Worm (Caenorhabditis elegans) whole organism, late embryonic: Measurements from ENCODE around the gene cwp-1.
A peak's percentile ranks its signal among the peaks of the same experiment; 100 is the strongest.

Experiments used
- C08G9.2 ChIP-seq: sonication (generic microtip); optimal IDR thresholded peaks from 2 replicates; lab custom pipeline; 2016; ENCODE audit warnings: mild to moderate bottlenecking, missing genetic modification characterization, moderate library complexity, missing compliant biosample characterization
- C38D4.7 ChIP-seq: fragments of 200-800 bp; sonication (Bioruptor generic); optimal IDR thresholded peaks from 2 replicates; lab custom pipeline; 2018; ENCODE audit warnings: mild to moderate bottlenecking, missing genetic modification characterization, moderate library complexity, missing compliant biosample characterization
- F13H6.1 ChIP-seq: sonication (generic microtip); optimal IDR thresholded peaks from 2 replicates; lab custom pipeline; 2016; ENCODE audit warnings: missing genetic modification characterization, missing compliant biosample characterization
- K02D7.2 ChIP-seq: sonication (generic microtip); optimal IDR thresholded peaks from 2 replicates; lab custom pipeline; 2017; ENCODE audit warnings: mild to moderate bottlenecking, missing genetic modification characterization, missing compliant biosample characterization
- K09A11.1 ChIP-seq: sonication (generic microtip); optimal IDR thresholded peaks from 2 replicates; lab custom pipeline; 2017; ENCODE audit warnings: antibody characterized with exemption, mild to moderate bottlenecking, missing genetic modification characterization, missing compliant biosample characterization; ENCODE audit not compliant: insufficient read depth
- ama-1 ChIP-seq: fragments of 150-350 bp; optimal IDR thresholded peaks from 2 replicates; lab custom pipeline; 2014
- ceh-14 ChIP-seq: sonication (generic microtip); optimal IDR thresholded peaks from 2 replicates; lab custom pipeline; 2016; ENCODE audit warnings: missing genotype, missing genetic modification characterization, missing compliant biosample characterization
- ceh-18 ChIP-seq: sonication (generic microtip); optimal IDR thresholded peaks from 2 replicates; lab custom pipeline; 2016; ENCODE audit warnings: missing genetic modification characterization, missing compliant biosample characterization
- ceh-2 ChIP-seq: sonication (generic microtip); optimal IDR thresholded peaks from 2 replicates; lab custom pipeline; 2016; ENCODE audit warnings: missing genotype, missing genetic modification characterization, missing compliant biosample characterization
- ceh-31 ChIP-seq: sonication (generic microtip); optimal IDR thresholded peaks from 2 replicates; lab custom pipeline; 2016; ENCODE audit warnings: missing genetic modification characterization, missing compliant biosample characterization
- ceh-34 ChIP-seq: sonication (generic microtip); optimal IDR thresholded peaks from 2 replicates; lab custom pipeline; 2016; ENCODE audit warnings: mild to moderate bottlenecking, missing genetic modification characterization, missing compliant biosample characterization
- ceh-45 ChIP-seq: fragments of 200-800 bp; sonication (Bioruptor generic); IDR thresholded peaks from 2 replicates; pipeline ENCODE4 v1.3.6; 2022; ENCODE audit warnings: missing genetic modification reagents, missing genetic modification characterization, missing compliant biosample characterization
- ceh-6 ChIP-seq: fragments of 200-800 bp; sonication (Bioruptor generic); optimal IDR thresholded peaks from 2 replicates; lab custom pipeline; 2018; ENCODE audit warnings: mild to moderate bottlenecking, missing genetic modification characterization, missing compliant biosample characterization
- che-1 ChIP-seq: sonication (generic microtip); optimal IDR thresholded peaks from 2 replicates; lab custom pipeline; 2016; ENCODE audit warnings: mild to moderate bottlenecking, missing genetic modification characterization, missing compliant biosample characterization
- dmd-4 ChIP-seq: sonication (generic microtip); optimal IDR thresholded peaks from 2 replicates; lab custom pipeline; 2016; ENCODE audit warnings: borderline replicate concordance, missing genetic modification characterization, missing compliant biosample characterization
- elt-2 ChIP-seq: sonication (generic microtip); optimal IDR thresholded peaks from 2 replicates; lab custom pipeline; 2016; ENCODE audit warnings: missing genetic modification reagents, missing genetic modification characterization, missing compliant biosample characterization
- ets-4 ChIP-seq: sonication (generic microtip); optimal IDR thresholded peaks from 2 replicates; lab custom pipeline; 2016; ENCODE audit warnings: missing genetic modification characterization, missing compliant biosample characterization
- eyg-1 ChIP-seq: sonication (generic microtip); optimal IDR thresholded peaks from 2 replicates; lab custom pipeline; 2016; ENCODE audit warnings: missing genotype, missing genetic modification characterization, missing compliant biosample characterization
- fax-1 ChIP-seq: sonication (generic microtip); optimal IDR thresholded peaks from 2 replicates; lab custom pipeline; 2016; ENCODE audit warnings: missing genotype, missing genetic modification characterization, missing compliant biosample characterization
- fkh-10 ChIP-seq: fragments of 150-350 bp; optimal IDR thresholded peaks from 2 replicates; lab custom pipeline; 2014; ENCODE audit warnings: missing biosample characterization, missing genetic modification reagents, missing genetic modification characterization
- hlh-15 ChIP-seq: sonication (generic microtip); optimal IDR thresholded peaks from 2 replicates; lab custom pipeline; 2016; ENCODE audit warnings: missing genetic modification characterization, missing compliant biosample characterization
- hlh-30 ChIP-seq: sonication (generic microtip); optimal IDR thresholded peaks from 2 replicates; lab custom pipeline; 2017; ENCODE audit warnings: antibody characterized with exemption, missing genetic modification characterization, missing compliant biosample characterization; ENCODE audit not compliant: insufficient read depth
- hlh-6 ChIP-seq: sonication (generic microtip); optimal IDR thresholded peaks from 2 replicates; lab custom pipeline; 2016; ENCODE audit warnings: missing genotype, missing genetic modification characterization, missing compliant biosample characterization
- hlh-8 ChIP-seq: sonication (generic microtip); optimal IDR thresholded peaks from 2 replicates; lab custom pipeline; 2016; ENCODE audit warnings: missing genotype, missing genetic modification characterization, missing compliant biosample characterization
- lin-11 ChIP-seq: fragments of 200-800 bp; sonication (Bioruptor generic); optimal IDR thresholded peaks from 2 replicates; lab custom pipeline; 2018; ENCODE audit warnings: mild to moderate bottlenecking, missing genetic modification characterization, missing compliant biosample characterization
- madf-2 ChIP-seq: sonication (generic microtip); optimal IDR thresholded peaks from 2 replicates; lab custom pipeline; 2017; ENCODE audit warnings: missing genetic modification characterization, missing compliant biosample characterization
- mec-3 ChIP-seq: sonication (generic microtip); optimal IDR thresholded peaks from 2 replicates; lab custom pipeline; 2016; ENCODE audit warnings: borderline replicate concordance, missing genetic modification characterization, missing compliant biosample characterization
- nfya-1 ChIP-seq: sonication (generic microtip); optimal IDR thresholded peaks from 2 replicates; lab custom pipeline; 2017; ENCODE audit warnings: missing genetic modification characterization, mild to moderate bottlenecking, missing compliant biosample characterization, antibody characterized with exemption, moderate library complexity
- nhr-232 ChIP-seq: sonication (generic microtip); optimal IDR thresholded peaks from 2 replicates; lab custom pipeline; 2016; ENCODE audit warnings: missing genetic modification characterization, missing compliant biosample characterization
- npax-4 ChIP-seq: sonication (generic microtip); optimal IDR thresholded peaks from 2 replicates; lab custom pipeline; 2016; ENCODE audit warnings: missing genetic modification characterization, missing compliant biosample characterization
- odd-2 ChIP-seq: sonication (generic microtip); optimal IDR thresholded peaks from 2 replicates; lab custom pipeline; 2017; ENCODE audit warnings: antibody characterized with exemption, mild to moderate bottlenecking, missing genetic modification characterization, missing compliant biosample characterization
- pax-1 ChIP-seq: fragments of 150-350 bp; optimal IDR thresholded peaks from 2 replicates; lab custom pipeline; 2014; ENCODE audit warnings: missing biosample characterization, missing genetic modification characterization
- pha-4 ChIP-seq: fragments of 150-350 bp; optimal IDR thresholded peaks from 2 replicates; lab custom pipeline; 2018; ENCODE audit warnings: missing biosample characterization, missing genetic modification reagents, missing genetic modification characterization
- ref-2 ChIP-seq: sonication (generic microtip); optimal IDR thresholded peaks from 2 replicates; lab custom pipeline; 2016; ENCODE audit warnings: missing genetic modification characterization, missing compliant biosample characterization
- sdc-2 ChIP-seq: sonication (generic microtip); optimal IDR thresholded peaks from 2 replicates; lab custom pipeline; 2016; ENCODE audit warnings: missing genotype, missing genetic modification characterization, missing compliant biosample characterization
- syd-9 ChIP-seq: sonication (generic microtip); optimal IDR thresholded peaks from 2 replicates; lab custom pipeline; 2016; ENCODE audit warnings: mild to moderate bottlenecking, missing genetic modification characterization, moderate library complexity, missing compliant biosample characterization
- tbx-2 ChIP-seq: sonication (generic microtip); optimal IDR thresholded peaks from 2 replicates; lab custom pipeline; 2016; ENCODE audit warnings: missing genetic modification characterization, missing compliant biosample characterization
- tbx-7 ChIP-seq: sonication (generic microtip); optimal IDR thresholded peaks from 2 replicates; lab custom pipeline; 2016; ENCODE audit warnings: missing genotype, missing genetic modification characterization, missing compliant biosample characterization
- ttx-3 ChIP-seq: sonication (generic microtip); optimal IDR thresholded peaks from 2 replicates; lab custom pipeline; 2016; ENCODE audit warnings: missing genetic modification reagents, missing genetic modification characterization, missing compliant biosample characterization
- unc-3 ChIP-seq, 2 experiments: fragments of 200-800 bp in 1 of 2; sonication (Bioruptor generic) in 1 of 2; sonication (generic microtip) in 1 of 2; conservative IDR thresholded peaks in 1 of 2; optimal IDR thresholded peaks in 1 of 2; 2 replicates each; pipeline versions ENCODE4 v1.3.6 to Lab custom; 2016 to 2022; ENCODE audit warnings: missing compliant biosample characterization in 2 of 2, missing genetic modification characterization in 2 of 2, missing genetic modification reagents in 1 of 2
- unc-42 ChIP-seq: sonication (generic microtip); optimal IDR thresholded peaks from 2 replicates; lab custom pipeline; 2016; ENCODE audit warnings: missing genotype, missing genetic modification characterization, missing compliant biosample characterization
- unc-55 ChIP-seq: sonication (generic microtip); optimal IDR thresholded peaks from 2 replicates; lab custom pipeline; 2017; ENCODE audit warnings: missing biosample characterization, missing genetic modification reagents, missing genetic modification characterization

Gene cwp-1

DNA sequence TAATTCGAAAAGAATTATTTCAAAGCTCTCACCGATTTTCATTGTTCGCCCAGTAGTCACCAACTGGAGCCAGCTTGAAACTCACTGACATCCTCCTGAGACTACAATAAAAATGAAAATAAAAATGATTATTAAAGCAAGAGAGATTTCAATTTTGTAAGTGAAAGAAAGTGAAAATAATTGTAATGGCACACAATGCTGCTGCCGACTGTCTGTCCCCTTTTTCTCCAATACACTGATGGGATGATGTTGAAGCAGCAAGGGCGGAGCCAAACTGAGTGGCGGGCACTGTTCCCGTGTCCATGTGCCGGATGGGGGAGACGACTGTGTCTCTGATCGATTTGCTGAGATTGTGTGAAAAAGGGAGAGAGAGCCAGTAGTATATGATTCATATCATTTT is 6.8 kb downstream of the cwp-1 start, which contains the start of gene C37H5.14:
Gene C37H5.14, minus strand, starts transcription at position 101 of the 400 bp plus-strand sequence.
- TF ChIP-seq fax-1 (tag; lab: Kevin White, UChicago) = no peak
- TF ChIP-seq hlh-8 (tag; lab: Kevin White, UChicago) = no peak
- no peak for TF ChIP-seq madf-2 (tag; lab: Kevin White, UChicago)
- TF ChIP-seq ceh-31 (tag; lab: Kevin White, UChicago) = no peak
- no peak for TF ChIP-seq npax-4
- TF ChIP-seq hlh-6 (tag; lab: Kevin White, UChicago) = no peak
- TF ChIP-seq ama-1 (lab: Kevin White, UChicago) = no peak
- no peak for TF ChIP-seq K09A11.1 (tag; lab: Kevin White, UChicago)
- TF ChIP-seq syd-9 (tag; lab: Kevin White, UChicago) = no peak
- no peak for TF ChIP-seq K02D7.2
- no peak for TF ChIP-seq che-1 (tag; lab: Kevin White, UChicago)
- TF ChIP-seq ceh-14 (tag; lab: Kevin White, UChicago) = no peak

ce11 chrV:4826710-4827380 is 14.2 kb downstream of the cwp-1 start, which contains the start of the genes hsp-6 and C37H5.5:
TSS of gene hsp-6 (minus strand) at chrV:4826760.
TSS of gene C37H5.5 (plus strand) at chrV:4827360.
- peak; percentile 14 for TF ChIP-seq unc-55
- TF ChIP-seq ceh-18 (tag; lab: Kevin White, UChicago) = peak; percentile 69
- TF ChIP-seq ceh-14 (tag; lab: Kevin White, UChicago) = peak; percentile 10
- peak; percentile 67 for TF ChIP-seq ceh-31 (tag; lab: Kevin White, UChicago)
- no peak for TF ChIP-seq ref-2
- peak; percentile 46 for TF ChIP-seq syd-9 (tag; lab: Kevin White, UChicago)
- peak; percentile 10 for TF ChIP-seq nhr-232
- TF ChIP-seq madf-2 (tag; lab: Kevin White, UChicago) = no peak
- TF ChIP-seq pax-1 (tag; lab: Kevin White, UChicago) = peak; percentile 65
- TF ChIP-seq mec-3 (tag; lab: Kevin White, UChicago) = no peak
- no peak for TF ChIP-seq ceh-45 (GFP tag; lab: Robert Waterston, UW)
- TF ChIP-seq ets-4 (tag; lab: Kevin White, UChicago) = peak; percentile 40
- no peak for TF ChIP-seq eyg-1 (tag; lab: Kevin White, UChicago)
- TF ChIP-seq odd-2 = no peak
- TF ChIP-seq F13H6.1 (tag; lab: Kevin White, UChicago) = peak; percentile 5
- TF ChIP-seq ceh-34 = peak; percentile 39
- TF ChIP-seq hlh-30 (tag; lab: Kevin White, UChicago) = peak; percentile 87
- peak; percentile 38 for TF ChIP-seq elt-2 (tag; lab: Kevin White, UChicago)
- peak; percentile 59 for TF ChIP-seq tbx-2 (tag; lab: Kevin White, UChicago)
- peak; percentile 52 for TF ChIP-seq unc-42
- peak; percentile 84 for TF ChIP-seq nfya-1
- TF ChIP-seq pha-4 (tag; lab: Kevin White, UChicago) = no peak
- no peak for TF ChIP-seq C08G9.2 (tag; lab: Kevin White, UChicago)
- peak; percentile 30 for TF ChIP-seq ceh-2
- TF ChIP-seq C38D4.7 (GFP tag; lab: Kevin White, UChicago) = no peak
- no peak for TF ChIP-seq unc-3 (GFP tag; conservative IDR thresholded peaks at IDR 0.05; lab: Robert Waterston, UW)
- TF ChIP-seq unc-3 (tag; optimal IDR thresholded peaks at IDR 0.05; lab: Kevin White, UChicago) = no peak
- TF ChIP-seq fkh-10 (GFP tag; lab: Kevin White, UChicago) = no peak
- TF ChIP-seq, all 69 proteins: peak for 16

DNA sequence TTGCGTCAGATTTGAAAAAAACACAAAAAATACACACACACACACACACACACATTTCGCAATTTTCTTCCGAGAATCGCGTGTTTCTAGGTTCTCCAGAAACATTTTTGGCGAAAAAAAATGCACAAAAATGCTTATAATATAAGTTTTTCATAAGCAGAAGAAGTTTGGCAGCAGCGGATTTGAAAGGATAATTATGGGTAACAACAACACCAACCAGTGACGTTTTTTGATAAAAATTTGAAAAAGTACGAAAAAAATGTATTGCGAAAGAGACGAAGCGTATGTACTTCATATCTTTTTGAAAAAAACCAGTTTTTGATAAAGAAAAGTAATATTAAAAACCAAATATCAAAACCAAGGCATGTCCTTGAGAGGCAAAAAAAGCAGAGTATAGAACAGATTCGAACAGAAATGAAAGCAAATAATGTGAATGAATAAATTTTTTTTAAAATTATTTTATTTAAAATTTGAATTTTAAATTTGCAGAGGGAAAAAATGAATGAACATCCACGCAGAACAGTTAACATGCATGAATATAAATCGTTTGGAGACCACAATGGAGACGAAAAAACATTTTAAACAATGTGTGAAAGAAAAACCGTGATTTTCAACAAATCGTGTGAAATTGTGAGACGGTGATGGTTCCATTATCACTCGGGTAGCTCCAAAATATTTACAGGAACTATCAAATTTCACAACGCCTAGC is 17.2 kb downstream of the cwp-1 start:
- TF ChIP-seq ttx-3 (tag; lab: Kevin White, UChicago) = no peak
- no peak for TF ChIP-seq hlh-15 (tag; lab: Kevin White, UChicago)
- no peak for TF ChIP-seq pha-4 (tag; lab: Kevin White, UChicago)
- no peak for TF ChIP-seq dmd-4
- no peak for TF ChIP-seq K02D7.2
- no peak for TF ChIP-seq lin-11 (tag; lab: Kevin White, UChicago)
- no peak for TF ChIP-seq K09A11.1 (tag; lab: Kevin White, UChicago)
- TF ChIP-seq ceh-2 = no peak
- TF ChIP-seq tbx-7 (tag; lab: Kevin White, UChicago) = no peak
- TF ChIP-seq ceh-34 = no peak
- no peak for TF ChIP-seq ceh-6 (GFP tag; lab: Kevin White, UChicago)
- TF ChIP-seq sdc-2 (tag; lab: Kevin White, UChicago) = no peak
- TF ChIP-seq pax-1 (tag; lab: Kevin White, UChicago) = no peak
- no peak for TF ChIP-seq mec-3 (tag; lab: Kevin White, UChicago)
